Worm (Caenorhabditis elegans) whole organism, late embryonic: Measurements from ENCODE around the gene H43E16.1.

Experiments
- ceh-31 ChIP-seq: sonication (generic microtip); optimal IDR thresholded peaks from 2 replicates; lab custom pipeline; 2016; ENCODE audit warnings: missing genetic modification characterization, missing compliant biosample characterization
- mec-3 ChIP-seq: sonication (generic microtip); optimal IDR thresholded peaks from 2 replicates; lab custom pipeline; 2016; ENCODE audit warnings: borderline replicate concordance, missing genetic modification characterization, missing compliant biosample characterization

- TF ChIP-seq ceh-31 (tag; lab: Kevin White, UChicago) (no peak), mec-3 (tag; lab: Kevin White, UChicago) (no peak)
Observed at ce11 chrII:6642651-6643167, 31.4 kb upstream of the H43E16.1 start, which contains the start of gene T19D12.6.
